Worm (Caenorhabditis elegans) whole organism, early embryonic: ENCODE results near the gene T22B7.3.

Experiments used
- B0310.2 ChIP-seq: sonication (generic microtip); optimal IDR thresholded peaks from 2 replicates; lab custom pipeline; 2016; ENCODE audit warnings: mild to moderate bottlenecking, missing genetic modification characterization, missing compliant biosample characterization
- F13C5.2 ChIP-seq: sonication (generic microtip); optimal IDR thresholded peaks from 2 replicates; lab custom pipeline; 2017; ENCODE audit warnings: mild to moderate bottlenecking, missing genetic modification characterization, inconsistent platforms, missing compliant biosample characterization
- aly-1 ChIP-seq: sonication (generic microtip); optimal IDR thresholded peaks from 2 replicates; lab custom pipeline; 2016; ENCODE audit warnings: missing genetic modification characterization, missing compliant biosample characterization
- ama-1 ChIP-seq: fragments of 150-350 bp; optimal IDR thresholded peaks from 2 replicates; lab custom pipeline; 2014
- ceh-13 ChIP-seq: fragments of 200-800 bp; sonication (Bioruptor generic); optimal IDR thresholded peaks from 2 replicates; lab custom pipeline; 2018; ENCODE audit warnings: mild to moderate bottlenecking, missing genetic modification characterization, missing compliant biosample characterization
- ceh-36 ChIP-seq: sonication (generic microtip); optimal IDR thresholded peaks from 2 replicates; lab custom pipeline; 2016; ENCODE audit warnings: missing genetic modification characterization, inconsistent platforms, missing compliant biosample characterization
- ets-7 ChIP-seq: sonication (generic microtip); optimal IDR thresholded peaks from 2 replicates; lab custom pipeline; 2016; ENCODE audit warnings: missing genotype, missing genetic modification characterization, missing compliant biosample characterization
- flt-1 ChIP-seq: fragments of 200-800 bp; sonication (Bioruptor generic); IDR thresholded peaks from 2 replicates; pipeline ENCODE4 v1.3.6; 2022; ENCODE audit warnings: missing genetic modification characterization, missing compliant biosample characterization
- hmbx-1 ChIP-seq: sonication (generic microtip); optimal IDR thresholded peaks from 2 replicates; lab custom pipeline; 2016; ENCODE audit warnings: mild to moderate bottlenecking, missing genetic modification characterization, missing compliant biosample characterization
- hmg-4 ChIP-seq: fragments of 200-800 bp; sonication (Bioruptor generic); optimal IDR thresholded peaks from 2 replicates; lab custom pipeline; 2018; ENCODE audit warnings: mild to moderate bottlenecking, missing genetic modification characterization, missing compliant biosample characterization
- hnd-1 ChIP-seq: sonication (generic microtip); optimal IDR thresholded peaks from 2 replicates; lab custom pipeline; 2016; ENCODE audit warnings: missing genetic modification characterization, missing compliant biosample characterization
- pes-1 ChIP-seq: fragments of 200-800 bp; sonication (Bioruptor generic); IDR thresholded peaks from 2 replicates; pipeline ENCODE4 v1.3.6; 2022; ENCODE audit warnings: missing genetic modification reagents, missing genetic modification characterization, missing compliant biosample characterization
- scrt-1 ChIP-seq: fragments of 200-800 bp; sonication (Bioruptor generic); IDR thresholded peaks from 2 replicates; pipeline ENCODE4 v1.3.6; 2022; ENCODE audit warnings: missing genetic modification characterization, missing compliant biosample characterization
- sea-1 ChIP-seq: fragments of 200-800 bp; sonication (Bioruptor generic); conservative IDR thresholded peaks from 2 replicates; pipeline ENCODE4 v1.3.6; 2022; ENCODE audit warnings: missing genetic modification characterization, missing compliant biosample characterization
- tbx-11 ChIP-seq: fragments of 200-800 bp; sonication (Bioruptor generic); IDR thresholded peaks from 2 replicates; pipeline ENCODE4 v1.3.6; 2022; ENCODE audit warnings: missing genetic modification characterization, missing compliant biosample characterization
- tbx-37 ChIP-seq: fragments of 200-800 bp; sonication (Bioruptor generic); conservative IDR thresholded peaks from 2 replicates; pipeline ENCODE4 v1.3.6; 2022; ENCODE audit warnings: missing genetic modification reagents, missing genetic modification characterization, missing compliant biosample characterization
- tra-4 ChIP-seq: sonication (generic microtip); optimal IDR thresholded peaks from 2 replicates; lab custom pipeline; 2017; ENCODE audit warnings: missing genetic modification characterization, missing compliant biosample characterization

The T22B7.3 gene

DNA sequence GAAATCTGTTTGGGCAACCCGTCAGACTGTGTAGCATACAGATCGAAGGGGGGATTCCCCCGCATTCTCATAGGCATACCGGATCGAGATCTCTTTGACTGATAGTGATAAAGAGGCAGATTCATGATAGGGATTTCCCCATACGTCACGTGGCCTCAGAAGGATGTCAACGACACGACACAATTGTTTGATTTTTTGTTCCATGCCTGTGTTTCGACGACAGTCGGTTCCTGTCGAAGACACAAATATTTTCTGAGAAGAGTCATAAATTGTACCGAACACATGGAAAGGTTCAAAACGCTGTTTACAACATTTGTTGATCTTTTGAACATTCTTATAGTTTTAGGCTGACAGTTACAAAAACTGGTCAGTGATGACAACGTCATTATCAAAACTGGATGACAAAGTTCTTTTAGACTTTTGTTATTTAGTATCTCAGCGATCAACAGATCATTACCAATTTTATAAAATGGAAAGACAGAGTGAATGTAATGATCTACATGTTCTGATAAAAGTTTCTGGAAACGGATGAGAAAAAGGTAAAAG lies 18.7 kb upstream of the T22B7.3 start:
- TF ChIP-seq hmg-4 (no peak), hnd-1 (no peak), F13C5.2 (tag; lab: Kevin White, UChicago) (no peak), pes-1 (GFP tag; lab: Robert Waterston, UW) (no peak), ama-1 (lab: Kevin White, UChicago) (no peak), flt-1 (no peak), tbx-11 (GFP tag; lab: Robert Waterston, UW) (no peak), tra-4 (no peak), aly-1 (tag; lab: Kevin White, UChicago) (no peak), ceh-13 (GFP tag; lab: Kevin White, UChicago) (no peak)

ce11 chrX:5629941-5630340 lies 17.2 kb upstream of the T22B7.3 start, which contains the start of gene argn-1:
argn-1 (plus strand) TSS chrX:5630023.
- TF ChIP-seq ets-7 (tag; lab: Kevin White, UChicago) (no peak), ama-1 (lab: Kevin White, UChicago) (no peak), tbx-11 (GFP tag; lab: Robert Waterston, UW) (no peak)

ce11 chrX:5631008-5631407 lies 16.2 kb upstream of the T22B7.3 start:
- TF ChIP-seq sea-1 (GFP tag; lab: Robert Waterston, UW): no peak
- TF ChIP-seq tbx-37 (GFP tag; lab: Robert Waterston, UW): no peak
- no peak for TF ChIP-seq B0310.2
- TF ChIP-seq ama-1 (lab: Kevin White, UChicago): no peak
- no peak for TF ChIP-seq hmg-4
- no peak for TF ChIP-seq scrt-1 (GFP tag; lab: Robert Waterston, UW)
- no peak for TF ChIP-seq ceh-36
- no peak for TF ChIP-seq tbx-11 (GFP tag; lab: Robert Waterston, UW)

- no peak for TF ChIP-seq ama-1 (lab: Kevin White, UChicago)
- TF ChIP-seq B0310.2: no peak
- TF ChIP-seq ceh-36: no peak
- no peak for TF ChIP-seq pes-1 (GFP tag; lab: Robert Waterston, UW)
- TF ChIP-seq scrt-1 (GFP tag; lab: Robert Waterston, UW): no peak
- no peak for TF ChIP-seq tbx-37 (GFP tag; lab: Robert Waterston, UW)
- TF ChIP-seq tra-4: no peak
- TF ChIP-seq ceh-13 (GFP tag; lab: Kevin White, UChicago): no peak
- no peak for TF ChIP-seq hnd-1
- no peak for TF ChIP-seq flt-1
- no peak for TF ChIP-seq ets-7 (tag; lab: Kevin White, UChicago)
- TF ChIP-seq aly-1 (tag; lab: Kevin White, UChicago): no peak
- TF ChIP-seq F13C5.2 (tag; lab: Kevin White, UChicago): no peak
These were observed 15.5 kb upstream of the T22B7.3 start, which contains the start of gene T22B7.8 for ce11 chrX:5631626-5632025. T22B7.8 (plus strand) TSS chrX:5631926.

- TF ChIP-seq hmbx-1 (tag; lab: Kevin White, UChicago): no peak
- no peak for TF ChIP-seq sea-1 (GFP tag; lab: Robert Waterston, UW)
- TF ChIP-seq ceh-13 (GFP tag; lab: Kevin White, UChicago): no peak
- TF ChIP-seq hmg-4: no peak
- TF ChIP-seq flt-1: no peak
- TF ChIP-seq aly-1 (tag; lab: Kevin White, UChicago): no peak
- no peak for TF ChIP-seq pes-1 (GFP tag; lab: Robert Waterston, UW)
- no peak for TF ChIP-seq tbx-11 (GFP tag; lab: Robert Waterston, UW)
- no peak for TF ChIP-seq B0310.2
- TF ChIP-seq hnd-1: no peak
- no peak for TF ChIP-seq F13C5.2 (tag; lab: Kevin White, UChicago)
- TF ChIP-seq ceh-36: no peak
- TF ChIP-seq tbx-37 (GFP tag; lab: Robert Waterston, UW): no peak
- TF ChIP-seq scrt-1 (GFP tag; lab: Robert Waterston, UW): no peak
- TF ChIP-seq ama-1 (lab: Kevin White, UChicago): no peak
These were observed 7.6 kb upstream of the T22B7.3 start for ce11 chrX:5639562-5639961.

- TF ChIP-seq scrt-1 (GFP tag; lab: Robert Waterston, UW) (no peak), hmg-4 (peak; percentile 49), sea-1 (GFP tag; lab: Robert Waterston, UW) (no peak), ceh-36 (no peak), ceh-13 (GFP tag; lab: Kevin White, UChicago) (no peak), ama-1 (lab: Kevin White, UChicago) (no peak), F13C5.2 (tag; lab: Kevin White, UChicago) (no peak), B0310.2 (no peak), tra-4 (no peak)
These were observed 5.9 kb upstream of the T22B7.3 start, which contains the start of gene T22B7.4 for ce11 chrX:5641315-5641714. T22B7.4 (minus strand) TSS chrX:5641415.

ce11 chrX:5644112-5644511 lies 3.1 kb upstream of the T22B7.3 start:
- TF ChIP-seq tbx-11 (GFP tag; lab: Robert Waterston, UW) (no peak), aly-1 (tag; lab: Kevin White, UChicago) (no peak), tbx-37 (GFP tag; lab: Robert Waterston, UW) (no peak), B0310.2 (no peak), ceh-36 (no peak)

DNA sequence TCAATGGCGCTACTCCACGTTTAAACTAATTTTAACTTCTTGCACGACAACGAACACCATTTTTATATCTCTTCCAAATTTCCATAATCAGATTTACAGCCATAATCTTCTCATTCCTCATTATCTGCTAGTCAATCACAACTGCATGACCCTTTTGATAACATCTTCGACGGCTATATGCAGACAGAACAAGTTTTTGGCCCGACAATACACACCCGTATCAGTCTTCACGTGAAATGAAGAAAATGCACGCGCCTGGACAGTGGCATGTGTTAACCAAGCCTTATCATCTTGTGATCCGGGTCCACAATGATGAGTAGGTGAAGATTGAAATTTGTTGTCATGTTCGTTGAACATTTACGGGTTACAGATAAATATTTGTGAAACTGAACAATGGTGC lies 1.6 kb upstream of the T22B7.3 start:
- no peak for TF ChIP-seq flt-1
- TF ChIP-seq hnd-1: no peak

ce11 chrX:5647884-5648283 lies 711 bp downstream of the T22B7.3 start, which contains the start of gene srv-7:
srv-7 (minus strand) TSS chrX:5647984.
- TF ChIP-seq scrt-1 (GFP tag; lab: Robert Waterston, UW) (no peak), sea-1 (GFP tag; lab: Robert Waterston, UW) (no peak), ets-7 (tag; lab: Kevin White, UChicago) (no peak), flt-1 (no peak)
